Fruit fly (Drosophila melanogaster) whole organism, wandering third instar larva: ENCODE measurements around the gene onecut.

Source experiments
- Abd-B ChIP-seq: fragments of >200 bp; optimal IDR thresholded peaks from 2 replicates; lab custom pipeline; 2017; ENCODE audit warnings: missing biosample characterization, missing genetic modification characterization
- CG9705 ChIP-seq: fragments of 200-800 bp; sonication (Bioruptor generic); optimal IDR thresholded peaks from 2 replicates; lab custom pipeline; 2018; ENCODE audit warnings: missing biosample characterization, mild to moderate bottlenecking, missing genetic modification characterization
- CrebA ChIP-seq: fragments of 200-800 bp; sonication (Bioruptor generic); optimal IDR thresholded peaks from 2 replicates; lab custom pipeline; 2016; ENCODE audit warnings: missing biosample characterization, mild to moderate bottlenecking, missing genetic modification characterization, borderline replicate concordance
- Dfd ChIP-seq: fragments of >200 bp; optimal IDR thresholded peaks from 2 replicates; lab custom pipeline; 2017; ENCODE audit warnings: missing biosample characterization, missing genetic modification characterization
- Dif ChIP-seq: fragments of 200-275, 200-300 bp; sonication (Bioruptor generic); optimal IDR thresholded peaks from 2 replicates; lab custom pipeline; 2018; ENCODE audit warnings: missing biosample characterization, missing genetic modification characterization; ENCODE audit not compliant: partially characterized antibody
- HLH106 ChIP-seq: fragments of 200-800 bp; optimal IDR thresholded peaks from 3 replicates; lab custom pipeline; 2019; ENCODE audit warnings: missing biosample characterization, mild to moderate bottlenecking, missing genetic modification characterization, moderate library complexity
- Hnf4 ChIP-seq: fragments of 200-800 bp; sonication (Bioruptor generic); optimal IDR thresholded peaks from 2 replicates; lab custom pipeline; 2016; ENCODE audit warnings: missing biosample characterization, mild to moderate bottlenecking, missing genetic modification characterization
- Hr83 ChIP-seq: fragments of 200-300 bp; sonication (Bioruptor generic); optimal IDR thresholded peaks from 2 replicates; lab custom pipeline; 2016; ENCODE audit warnings: missing biosample characterization, mild to moderate bottlenecking, missing genetic modification characterization, moderate library complexity; ENCODE audit not compliant: poor library complexity, severe bottlenecking
- Jra ChIP-seq: sonication (Bioruptor generic); optimal IDR thresholded peaks from 2 replicates; lab custom pipeline; 2016; ENCODE audit warnings: missing biosample characterization, missing genetic modification characterization
- Myc ChIP-seq: fragments of >200 bp; optimal IDR thresholded peaks from 2 replicates; lab custom pipeline; 2017
- N ChIP-seq: fragments of >200 bp; optimal IDR thresholded peaks from 2 replicates; lab custom pipeline; 2018; ENCODE audit warnings: missing biosample characterization, missing external identifiers, missing genetic modification characterization
- OdsH ChIP-seq: fragments of 200-800 bp; sonication (Bioruptor generic); optimal IDR thresholded peaks from 2 replicates; lab custom pipeline; 2016; ENCODE audit warnings: missing biosample characterization, mild to moderate bottlenecking, missing genetic modification characterization
- Vsx2 ChIP-seq: fragments of 200-300, 225-300 bp; sonication (Bioruptor generic); optimal IDR thresholded peaks from 2 replicates; lab custom pipeline; 2018; ENCODE audit warnings: missing biosample characterization, missing genetic modification characterization; ENCODE audit not compliant: partially characterized antibody
- br ChIP-seq: fragments of 200-800 bp; sonication (Bioruptor generic); optimal IDR thresholded peaks from 2 replicates; lab custom pipeline; 2016; ENCODE audit warnings: missing biosample characterization, missing genetic modification characterization
- brk ChIP-seq: fragments of 200-800 bp; sonication (Bioruptor generic); optimal IDR thresholded peaks from 2 replicates; lab custom pipeline; 2016; ENCODE audit warnings: missing biosample characterization, mild to moderate bottlenecking, missing genetic modification characterization
- dl ChIP-seq, 2 experiments: fragments of 175-275, 200-275 bp in 1 of 2; fragments of 200-275 bp in 1 of 2; sonication (Bioruptor generic); optimal IDR thresholded peaks; lab custom pipeline; 2018; ENCODE audit warnings: mild to moderate bottlenecking in 2 of 2, missing biosample characterization in 2 of 2, missing genetic modification characterization in 2 of 2, moderate library complexity in 2 of 2; ENCODE audit not compliant: partially characterized antibody in 2 of 2, insufficient read depth in 1 of 2
- dsf ChIP-seq: sonication (Bioruptor generic); optimal IDR thresholded peaks from 2 replicates; lab custom pipeline; 2016; ENCODE audit warnings: missing biosample characterization, missing genetic modification characterization, borderline replicate concordance
- ey ChIP-seq: fragments of 200-800 bp; sonication (Bioruptor generic); optimal IDR thresholded peaks from 2 replicates; lab custom pipeline; 2016; ENCODE audit warnings: missing biosample characterization, missing genetic modification characterization
- fru ChIP-seq: fragments of 200-800 bp; sonication (Bioruptor generic); optimal IDR thresholded peaks from 3 replicates; lab custom pipeline; 2016; ENCODE audit warnings: missing biosample characterization, mild to moderate bottlenecking, missing genetic modification characterization
- lola ChIP-seq: fragments of >200 bp; optimal IDR thresholded peaks from 2 replicates; lab custom pipeline; 2017; ENCODE audit warnings: missing biosample characterization, missing genetic modification characterization
- pan ChIP-seq: fragments of >200 bp; optimal IDR thresholded peaks from 2 replicates; lab custom pipeline; 2017
- psq ChIP-seq: fragments of 200-800 bp; sonication (Bioruptor generic); optimal IDR thresholded peaks from 3 replicates; lab custom pipeline; 2017; ENCODE audit warnings: missing biosample characterization, mild to moderate bottlenecking, missing genetic modification characterization, moderate library complexity
- rgr ChIP-seq: fragments of 200-800 bp; sonication (Bioruptor generic); optimal IDR thresholded peaks from 3 replicates; lab custom pipeline; 2016; ENCODE audit warnings: missing biosample characterization, mild to moderate bottlenecking, missing genetic modification characterization
- sage ChIP-seq: fragments of 200-800 bp; sonication (Bioruptor generic); optimal IDR thresholded peaks from 2 replicates; lab custom pipeline; 2016; ENCODE audit warnings: missing biosample characterization, mild to moderate bottlenecking, missing genetic modification characterization
- woc ChIP-seq: sonication (Bioruptor generic); optimal IDR thresholded peaks from 2 replicates; lab custom pipeline; 2016; ENCODE audit warnings: missing biosample characterization, mild to moderate bottlenecking, missing genetic modification characterization

onecut gene

DNA sequence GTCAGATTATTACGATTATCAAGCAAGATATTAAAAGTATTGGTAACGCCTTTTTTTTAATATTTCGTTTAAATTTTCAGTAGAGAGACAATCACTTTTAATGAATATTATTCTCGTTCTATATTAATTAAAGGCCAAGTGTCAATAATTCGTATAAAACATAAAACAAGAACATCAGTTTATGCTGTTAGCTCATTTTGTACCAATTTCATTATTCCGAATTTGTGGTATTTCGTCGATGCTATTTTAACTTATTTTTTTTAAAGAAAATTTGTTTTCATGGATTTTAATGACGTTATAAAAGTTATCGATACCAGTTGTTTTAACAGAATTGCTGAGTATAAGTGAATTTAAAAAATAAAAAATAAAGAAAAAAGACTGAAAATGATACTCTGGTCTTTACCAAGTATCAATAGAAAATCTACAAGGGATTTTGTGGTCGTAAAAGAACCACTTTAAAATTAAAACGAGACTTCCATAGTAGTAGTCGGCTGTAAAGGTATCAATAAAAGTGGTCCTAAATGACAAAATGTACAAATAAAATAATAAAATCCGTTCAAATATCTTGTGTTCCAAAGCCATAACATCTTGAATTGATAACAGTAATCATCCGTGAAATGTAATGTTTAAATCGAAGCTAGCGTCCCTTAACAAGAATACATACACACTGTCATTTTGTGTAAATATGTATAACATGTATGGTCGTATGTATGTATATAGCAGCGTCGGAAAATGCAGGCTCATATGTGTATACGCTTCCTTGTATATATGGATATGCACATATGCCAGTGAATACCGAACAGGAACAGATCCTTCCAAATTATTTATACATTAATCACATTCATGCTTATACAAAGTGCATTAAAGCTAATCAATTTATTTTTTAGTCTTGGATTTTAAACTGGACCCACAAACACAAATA, 3.2 kb upstream of the onecut start, which contains the start of gene Eph:
Gene Eph (plus strand): TSS at position 287 of the 922 bp plus-strand sequence.
- TF ChIP-seq woc (GFP tag; lab: Kevin White, UChicago): peak; percentile 69
- TF ChIP-seq OdsH (GFP tag; lab: Kevin White, UChicago): no peak
- TF ChIP-seq, all 38 proteins: peak for 1

DNA sequence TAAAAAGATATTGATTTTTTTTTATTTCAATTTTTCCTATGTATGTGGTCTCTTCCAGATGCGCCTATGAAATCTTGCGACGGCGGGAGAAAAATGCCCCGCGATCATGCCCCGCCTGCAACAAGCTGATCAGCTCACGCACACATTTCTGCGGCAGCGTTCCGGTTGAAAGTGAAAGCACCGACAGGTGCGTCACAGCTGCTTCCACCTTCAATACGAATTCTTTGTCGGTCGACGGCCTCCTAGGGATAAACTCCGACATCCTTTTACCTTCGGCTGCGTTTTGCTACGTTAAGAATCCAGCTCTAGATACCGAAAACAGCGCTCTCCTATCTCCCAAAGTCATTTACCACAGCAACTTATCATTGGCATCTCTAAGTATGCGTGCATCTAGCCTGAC, 18.9 kb downstream of the onecut start:
- TF ChIP-seq OdsH (GFP tag; lab: Kevin White, UChicago) (no peak), CG9705 (GFP tag; lab: Kevin White, UChicago) (no peak), fru (GFP tag; lab: Kevin White, UChicago) (no peak), HLH106 (tag; lab: Kevin White, UChicago) (no peak), Dif (GFP tag; lab: Kevin White, UChicago) (no peak), Dfd (no peak), brk (GFP tag; lab: Kevin White, UChicago) (no peak), psq (GFP tag; lab: Kevin White, UChicago) (no peak), CrebA (no peak), rgr (GFP tag; lab: Kevin White, UChicago) (no peak), Hr83 (GFP tag; lab: Kevin White, UChicago) (no peak), sage (no peak), Myc (lab: Kevin White, UChicago) (no peak), br (GFP tag; lab: Kevin White, UChicago) (no peak)

dm6 chr4:582836-583235, 24.6 kb downstream of the onecut start, which contains the start of gene CG1909:
Gene CG1909, plus strand, starts transcription at chr4:583108.
- no peak for TF ChIP-seq HLH106 (tag; lab: Kevin White, UChicago)
- no peak for TF ChIP-seq Jra (GFP tag; lab: Kevin White, UChicago)
- TF ChIP-seq psq (GFP tag; lab: Kevin White, UChicago): no peak
- no peak for TF ChIP-seq Vsx2 (GFP tag; lab: Kevin White, UChicago)
- no peak for TF ChIP-seq lola (GFP tag; lab: Kevin White, UChicago)
- TF ChIP-seq fru (GFP tag; lab: Kevin White, UChicago): no peak
- no peak for TF ChIP-seq CrebA
- TF ChIP-seq dsf (GFP tag; lab: Kevin White, UChicago): no peak
- TF ChIP-seq sage: no peak
- no peak for TF ChIP-seq pan (lab: Kevin White, UChicago)
- no peak for TF ChIP-seq rgr (GFP tag; lab: Kevin White, UChicago)
- TF ChIP-seq N: no peak
- TF ChIP-seq Hnf4 (GFP tag; lab: Kevin White, UChicago): no peak
- no peak for TF ChIP-seq CG9705 (GFP tag; lab: Kevin White, UChicago)
- no peak for TF ChIP-seq ey
- no peak for TF ChIP-seq Hr83 (GFP tag; lab: Kevin White, UChicago)
- no peak for TF ChIP-seq Abd-B (GFP tag; lab: Kevin White, UChicago)
- TF ChIP-seq dl (GFP tag; optimal IDR thresholded peaks at IDR 0.05; lab: Kevin White, UChicago; ENCODE audit: insufficient read depth in 1 of 2, partially characterized antibody in 2 of 2): no peak
- TF ChIP-seq, all 38 proteins: peak for 0

DNA sequence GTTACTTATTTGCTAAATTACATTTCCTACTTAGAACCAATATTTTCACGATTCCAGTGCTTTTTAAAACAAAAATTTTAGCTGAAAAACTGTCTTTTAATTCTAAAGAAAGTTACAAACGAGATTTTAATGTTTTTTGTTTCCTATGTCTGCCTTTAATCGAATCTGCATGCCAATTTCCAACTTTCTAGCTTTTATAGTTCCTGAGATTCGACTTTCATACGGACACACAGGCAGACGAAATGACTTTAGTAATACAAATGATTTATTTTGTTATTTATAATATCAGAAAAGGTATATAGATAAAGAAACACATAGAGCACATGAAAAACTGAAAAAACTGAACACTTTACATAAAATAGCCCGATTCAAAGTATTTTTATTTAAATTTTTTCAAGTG, 31.0 kb downstream of the onecut start:
- TF ChIP-seq Jra (GFP tag; lab: Kevin White, UChicago) (no peak), N (no peak), Dfd (no peak)

dm6 chr4:571504-572268, 35.8 kb downstream of the onecut start, which contains the start of the genes ND-49 and Ephrin:
Gene ND-49, minus strand, starts transcription at chr4:571554.
Gene Ephrin, plus strand, starts transcription at chr4:571755.
- TF ChIP-seq woc (GFP tag; lab: Kevin White, UChicago) (peak; percentile 3), Myc (lab: Kevin White, UChicago) (no peak), brk (GFP tag; lab: Kevin White, UChicago) (peak; percentile 22), CG9705 (GFP tag; lab: Kevin White, UChicago) (no peak), br (GFP tag; lab: Kevin White, UChicago) (no peak)
